Worm (Caenorhabditis elegans): ENCODE measurements around the gene set-15.
A peak's percentile ranks its signal among the peaks of the same experiment; 100 is the strongest.

Gene set-15

ce11 chrIV:4744167-4744566 lies 35.9 kb downstream of the set-15 start, which contains the start of gene hoe-1 (continued):
- TF ChIP-seq let-526 (GFP tag; IDR thresholded peaks at IDR 0.05) = no peak
- no peak for TF ChIP-seq attf-5 (GFP tag; optimal IDR thresholded peaks at IDR 0.05)
- no peak for TF ChIP-seq nhr-90 (tag; optimal IDR thresholded peaks at IDR 0.05)
- no peak for TF ChIP-seq C06A6.2 (GFP tag; conservative IDR thresholded peaks at IDR 0.05)
- TF ChIP-seq F37B4.10 (GFP tag; IDR thresholded peaks at IDR 0.05) = no peak
- TF ChIP-seq hsf-1 (GFP tag; IDR thresholded peaks at IDR 0.05) = 0 out of 2 replicates have a peak, but pooled peaks have one; percentile 34
- 0 out of 2 replicates have a peak, but pooled peaks have one; percentile 10 for TF ChIP-seq madf-6 (GFP tag; IDR thresholded peaks at IDR 0.05)
- no peak for TF ChIP-seq F23B12.7 (tag; optimal IDR thresholded peaks at IDR 0.05; ENCODE audit: insufficient read depth)
- 0 out of 2 replicates have a peak, but pooled peaks have one; percentile 64 for TF ChIP-seq Y53G8AR.9 (GFP tag; conservative IDR thresholded peaks at IDR 0.05)
- peak; percentile 26 for TF ChIP-seq F49E8.2 (tag; optimal IDR thresholded peaks at IDR 0.05; ENCODE audit: insufficient read depth)
- no peak for TF ChIP-seq gei-17 (GFP tag; optimal IDR thresholded peaks at IDR 0.05)
- no peak for TF ChIP-seq snpc-4 (GFP tag; optimal IDR thresholded peaks at IDR 0.05)
- TF ChIP-seq snpc-4 (tag; optimal IDR thresholded peaks at IDR 0.05) = peak in 1 of 4 experiments; percentile 42
- no peak for TF ChIP-seq ceh-40 (GFP tag; IDR thresholded peaks at IDR 0.05)
- 0 out of 2 replicates have a peak, but pooled peaks have one; percentile 48 for TF ChIP-seq lin-26 (GFP tag; IDR thresholded peaks at IDR 0.05)
- TF ChIP-seq ztf-3 (GFP tag; optimal IDR thresholded peaks at IDR 0.05) = no peak
- TF ChIP-seq ztf-25 (GFP tag; IDR thresholded peaks at IDR 0.05) = no peak
- TF ChIP-seq attf-6 (GFP tag; IDR thresholded peaks at IDR 0.05) = peak; percentile 8; the same call in 1 of the 2 replicates
- no peak for TF ChIP-seq Y95B8A.8 (GFP tag; IDR thresholded peaks at IDR 0.05)
- no peak for TF ChIP-seq mel-28 (tag; optimal IDR thresholded peaks at IDR 0.05; ENCODE audit: borderline replicate concordance)
- no peak for TF ChIP-seq T26A5.8 (tag; optimal IDR thresholded peaks at IDR 0.05)
- no peak for TF ChIP-seq D2030.7 (GFP tag; IDR thresholded peaks at IDR 0.05)
- no peak for TF ChIP-seq K11D2.4 (GFP tag; IDR thresholded peaks at IDR 0.05)
- no peak for TF ChIP-seq F22D6.2 (tag; optimal IDR thresholded peaks at IDR 0.05)
- TF ChIP-seq ceh-79 (tag; optimal IDR thresholded peaks at IDR 0.05) = no peak
- TF ChIP-seq unc-130 (GFP tag; optimal IDR thresholded peaks at IDR 0.05) = no peak
- no peak for TF ChIP-seq B0019.2 (GFP tag; conservative IDR thresholded peaks at IDR 0.05)
- peak; percentile 50 for TF ChIP-seq snpc-3.4 (tag; optimal IDR thresholded peaks at IDR 0.05)
- TF ChIP-seq T07F8.4 (tag; optimal IDR thresholded peaks at IDR 0.05) = no peak

- no peak for TF ChIP-seq ets-4 (GFP tag; optimal IDR thresholded peaks at IDR 0.05)
Observed at ce11 chrIV:4742480-4742879, 37.5 kb downstream of the set-15 start.

- no peak for TF ChIP-seq B0261.1 (tag; optimal IDR thresholded peaks at IDR 0.05)
- no peak for TF ChIP-seq lin-40 (tag; optimal IDR thresholded peaks at IDR 0.05)
- TF ChIP-seq akir-1 (GFP tag; optimal IDR thresholded peaks at IDR 0.05) = no peak
- no peak for TF ChIP-seq T07F8.4 (tag; optimal IDR thresholded peaks at IDR 0.05)
- no peak for TF ChIP-seq bed-1 (GFP tag; IDR thresholded peaks at IDR 0.05)
- no peak for TF ChIP-seq ztf-26 (tag; optimal IDR thresholded peaks at IDR 0.05)
- TF ChIP-seq aptf-2 (GFP tag; conservative IDR thresholded peaks at IDR 0.05) = no peak
Observed at ce11 chrIV:4737258-4737657, 42.8 kb downstream of the set-15 start, which contains the start of gene fbxb-78. Gene fbxb-78 (plus strand): TSS chrIV:4737558.

Measured in whole organism, young adult.